Fruit fly (Drosophila melanogaster) whole organism, embryonic: ENCODE data around the gene CG12009.

Experiments
- BtbVII ChIP-seq: fragments of 200-800 bp; sonication (Bioruptor generic); optimal IDR thresholded peaks from 3 replicates; lab custom pipeline; 2017; ENCODE audit warnings: missing biosample characterization, mild to moderate bottlenecking, missing genetic modification characterization
- CG1024 ChIP-seq: fragments of 200-800 bp; sonication (Bioruptor generic); IDR thresholded peaks from 2 replicates; pipeline ENCODE4 v1.3.6; 2022; ENCODE audit warnings: missing biosample characterization, missing genetic modification characterization
- CG10274 ChIP-seq: fragments of 200-800 bp; sonication (Bioruptor generic); optimal IDR thresholded peaks from 3 replicates; lab custom pipeline; 2017; ENCODE audit warnings: missing biosample characterization, mild to moderate bottlenecking, missing genetic modification characterization
- CG11723 ChIP-seq: fragments of 200-800 bp; sonication (Bioruptor generic); optimal IDR thresholded peaks from 2 replicates; lab custom pipeline; 2017; ENCODE audit warnings: missing biosample characterization, mild to moderate bottlenecking, missing genetic modification characterization
- CG12659 ChIP-seq: fragments of 200-800 bp; sonication (Bioruptor generic); optimal IDR thresholded peaks from 3 replicates; lab custom pipeline; 2017; ENCODE audit warnings: mild to moderate bottlenecking, missing biosample characterization, missing genetic modification reagents, missing genetic modification characterization
- CG13424 ChIP-seq: fragments of 200-800 bp; sonication (Bioruptor generic); optimal IDR thresholded peaks from 2 replicates; lab custom pipeline; 2019; ENCODE audit warnings: missing biosample characterization, mild to moderate bottlenecking, missing genetic modification characterization, moderate library complexity
- CG14441 ChIP-seq: fragments of 200-800 bp; sonication (Bioruptor generic); IDR thresholded peaks from 2 replicates; pipeline ENCODE4 v1.3.6; 2022; ENCODE audit warnings: missing biosample characterization, missing genetic modification characterization
- CG15073 ChIP-seq: fragments of 200-800 bp; sonication (Bioruptor generic); optimal IDR thresholded peaks from 2 replicates; lab custom pipeline; 2016; ENCODE audit warnings: missing biosample characterization, missing genetic modification characterization
- CG1647 ChIP-seq: fragments of 200-800 bp; sonication (Bioruptor generic); optimal IDR thresholded peaks from 3 replicates; lab custom pipeline; 2016; ENCODE audit warnings: missing biosample characterization, missing genetic modification characterization
- CG18011 ChIP-seq: fragments of 200-800 bp; sonication (Bioruptor generic); optimal IDR thresholded peaks from 2 replicates; lab custom pipeline; 2017; ENCODE audit warnings: missing biosample characterization, missing genetic modification characterization, mild to moderate bottlenecking, moderate library complexity, missing genotype
- CG18262 ChIP-seq: fragments of 200-800 bp; optimal IDR thresholded peaks from 3 replicates; lab custom pipeline; 2019; ENCODE audit warnings: missing biosample characterization, mild to moderate bottlenecking, missing genetic modification characterization, moderate library complexity
- CG2199 ChIP-seq: fragments of 200-800 bp; sonication (Bioruptor generic); IDR thresholded peaks from 3 replicates; pipeline ENCODE4 v1.3.6; 2022; ENCODE audit warnings: missing biosample characterization, missing genetic modification characterization
- CG2889 ChIP-seq: fragments of 200-800 bp; sonication (Bioruptor generic); IDR thresholded peaks from 3 replicates; pipeline ENCODE4 v1.3.6; 2022; ENCODE audit warnings: missing biosample characterization, missing genetic modification characterization
- CG30431 ChIP-seq: fragments of 200-800 bp; sonication (Bioruptor generic); optimal IDR thresholded peaks from 2 replicates; lab custom pipeline; 2017; ENCODE audit warnings: missing biosample characterization, missing genetic modification characterization
- CG34376 ChIP-seq: fragments of 200-800 bp; sonication (Bioruptor generic); optimal IDR thresholded peaks from 2 replicates; lab custom pipeline; 2018; ENCODE audit warnings: missing biosample characterization, mild to moderate bottlenecking, missing genetic modification characterization
- CG4424 ChIP-seq: fragments of 200-800 bp; sonication (Bioruptor generic); optimal IDR thresholded peaks from 3 replicates; lab custom pipeline; 2016; ENCODE audit warnings: missing biosample characterization, missing genetic modification characterization
- CG7372 ChIP-seq: fragments of 200-800 bp; sonication (Bioruptor generic); IDR thresholded peaks from 2 replicates; pipeline ENCODE4 v1.3.6; 2022; ENCODE audit warnings: missing biosample characterization, missing genetic modification characterization
- CG8924 ChIP-seq: fragments of 200-800 bp; optimal IDR thresholded peaks from 3 replicates; lab custom pipeline; 2019; ENCODE audit warnings: missing biosample characterization, mild to moderate bottlenecking, missing genetic modification characterization, moderate library complexity
- CTCF ChIP-seq: fragments of 200-800 bp; sonication (Bioruptor generic); optimal IDR thresholded peaks from 2 replicates; lab custom pipeline; 2017; ENCODE audit warnings: missing biosample characterization, mild to moderate bottlenecking, missing genetic modification characterization, moderate library complexity
- CrebB ChIP-seq: fragments of 200-800 bp; sonication (Bioruptor generic); optimal IDR thresholded peaks from 3 replicates; lab custom pipeline; 2018; ENCODE audit warnings: missing biosample characterization, mild to moderate bottlenecking, missing genetic modification characterization
- Dip2 ChIP-seq: fragments of 200-800 bp; sonication (Bioruptor generic); IDR thresholded peaks from 2 replicates; pipeline ENCODE4 v1.3.6; 2022; ENCODE audit warnings: missing biosample characterization, missing genetic modification characterization
- Doc3 ChIP-seq: fragments of 200-800 bp; sonication (Bioruptor generic); IDR thresholded peaks from 3 replicates; pipeline ENCODE4 v1.3.6; 2022; ENCODE audit warnings: missing biosample characterization, missing genetic modification characterization; ENCODE audit not compliant: partially characterized antibody
- Eip74EF ChIP-seq, 2 experiments: fragments of 200-800 bp in 1 of 2; fragments of >200 bp in 1 of 2; sonication (Bioruptor generic) in 1 of 2; optimal IDR thresholded peaks; 2 replicates each; lab custom pipeline; 2017 to 2019; ENCODE audit warnings: missing biosample characterization in 2 of 2, missing genetic modification characterization in 2 of 2, mild to moderate bottlenecking in 1 of 2, moderate library complexity in 1 of 2
- HLH3B ChIP-seq: fragments of 200-800 bp; sonication (Bioruptor generic); IDR thresholded peaks from 2 replicates; pipeline ENCODE4 v1.3.6; 2022; ENCODE audit warnings: missing biosample characterization, missing genetic modification characterization
- Hey ChIP-seq: fragments of 200-800 bp; sonication (Bioruptor generic); optimal IDR thresholded peaks from 3 replicates; lab custom pipeline; 2018; ENCODE audit warnings: missing biosample characterization, mild to moderate bottlenecking, missing genetic modification characterization
- Jarid2 ChIP-seq: fragments of 200-800 bp; sonication (Bioruptor generic); optimal IDR thresholded peaks from 3 replicates; lab custom pipeline; 2017; ENCODE audit warnings: mild to moderate bottlenecking, missing biosample characterization, missing genetic modification reagents, missing genetic modification characterization
- Lim3 ChIP-seq: fragments of 200-800 bp; sonication (Bioruptor generic); IDR thresholded peaks from 2 replicates; pipeline ENCODE4 v1.3.6; 2022; ENCODE audit warnings: missing biosample characterization, missing genetic modification characterization
- Mrtf ChIP-seq: fragments of 200-800 bp; sonication (Bioruptor generic); IDR thresholded peaks from 3 replicates; pipeline ENCODE4 v1.3.6; 2022; ENCODE audit warnings: missing biosample characterization, missing genetic modification characterization
- NC2β ChIP-seq: fragments of 200-800 bp; sonication (Bioruptor generic); optimal IDR thresholded peaks from 2 replicates; lab custom pipeline; 2016; ENCODE audit warnings: missing biosample characterization, missing genetic modification characterization
- Ptx1 ChIP-seq: fragments of 200-800 bp; sonication (Bioruptor generic); IDR thresholded peaks from 2 replicates; pipeline ENCODE4 v1.3.6; 2022; ENCODE audit warnings: missing biosample characterization, missing genetic modification characterization
- Ssrp ChIP-seq: fragments of 200-800 bp; sonication (Bioruptor generic); optimal IDR thresholded peaks from 2 replicates; lab custom pipeline; 2018; ENCODE audit warnings: missing biosample characterization, mild to moderate bottlenecking, missing genetic modification characterization, moderate library complexity
- Xrp1 ChIP-seq: fragments of 200-800 bp; sonication (Bioruptor generic); IDR thresholded peaks from 2 replicates; pipeline ENCODE4 v1.3.6; 2022; ENCODE audit warnings: missing biosample characterization, missing genetic modification characterization
- abd-A ChIP-seq: fragments of 200-800 bp; sonication (Bioruptor generic); optimal IDR thresholded peaks from 3 replicates; lab custom pipeline; 2019; ENCODE audit warnings: missing biosample characterization, mild to moderate bottlenecking, missing genetic modification characterization, moderate library complexity
- ap ChIP-seq: fragments of 200-800 bp; sonication (Bioruptor generic); IDR thresholded peaks from 2 replicates; pipeline ENCODE4 v1.3.6; 2022; ENCODE audit warnings: missing biosample characterization, missing genetic modification characterization
- ato ChIP-seq: fragments of 200-800 bp; sonication (Bioruptor generic); IDR thresholded peaks from 2 replicates; pipeline ENCODE4 v1.3.6; 2022; ENCODE audit warnings: missing biosample characterization, missing genetic modification characterization; ENCODE audit not compliant: partially characterized antibody
- cad ChIP-seq: fragments of >200 bp; optimal IDR thresholded peaks from 2 replicates; lab custom pipeline; 2017; ENCODE audit warnings: missing biosample characterization, missing genetic modification characterization
- cato ChIP-seq: fragments of 200-800 bp; sonication (Bioruptor generic); optimal IDR thresholded peaks from 2 replicates; lab custom pipeline; 2016; ENCODE audit warnings: missing biosample characterization, missing genetic modification characterization, borderline replicate concordance
- cg ChIP-seq: fragments of 200-800 bp; sonication (Bioruptor generic); optimal IDR thresholded peaks from 3 replicates; lab custom pipeline; 2019; ENCODE audit warnings: missing biosample characterization, mild to moderate bottlenecking, missing genetic modification characterization, moderate library complexity
- crol ChIP-seq: fragments of 200-800 bp; sonication (Bioruptor generic); IDR thresholded peaks from 2 replicates; pipeline ENCODE4 v1.3.6; 2022; ENCODE audit warnings: missing biosample characterization, missing genetic modification characterization
- grau ChIP-seq: fragments of 200-800 bp; optimal IDR thresholded peaks from 3 replicates; lab custom pipeline; 2019; ENCODE audit warnings: missing biosample characterization, mild to moderate bottlenecking, missing genetic modification characterization, moderate library complexity
- gsb-n ChIP-seq: fragments of 200-800 bp; sonication (Bioruptor generic); optimal IDR thresholded peaks from 3 replicates; lab custom pipeline; 2018; ENCODE audit warnings: missing biosample characterization, mild to moderate bottlenecking, missing genetic modification characterization
- h ChIP-seq: fragments of >200 bp; optimal IDR thresholded peaks from 2 replicates; lab custom pipeline; 2017
- mirr ChIP-seq: fragments of 200-800 bp; sonication (Bioruptor generic); optimal IDR thresholded peaks from 3 replicates; lab custom pipeline; 2018; ENCODE audit warnings: missing biosample characterization, mild to moderate bottlenecking, missing genetic modification characterization
- phol ChIP-seq: fragments of 200-800 bp; sonication (Bioruptor generic); optimal IDR thresholded peaks from 3 replicates; lab custom pipeline; 2018; ENCODE audit warnings: missing biosample characterization, mild to moderate bottlenecking, missing genetic modification characterization, moderate library complexity
- ranshi ChIP-seq: fragments of 200-800 bp; sonication (Bioruptor generic); IDR thresholded peaks from 2 replicates; pipeline ENCODE4 v1.3.6; 2022; ENCODE audit warnings: missing biosample characterization, missing genetic modification characterization
- schlank ChIP-seq: fragments of 200-800 bp; sonication (Bioruptor generic); optimal IDR thresholded peaks from 2 replicates; lab custom pipeline; 2018; ENCODE audit warnings: missing biosample characterization, mild to moderate bottlenecking, missing genetic modification characterization
- sug ChIP-seq: fragments of 200-800 bp; optimal IDR thresholded peaks from 2 replicates; lab custom pipeline; 2019; ENCODE audit warnings: missing biosample characterization, mild to moderate bottlenecking, missing genetic modification characterization, moderate library complexity
- tll ChIP-seq, 2 experiments: fragments of 200-800 bp in 1 of 2; fragments of >200 bp in 1 of 2; sonication (Bioruptor generic) in 1 of 2; optimal IDR thresholded peaks; 2 replicates each; lab custom pipeline; 2017 to 2019; ENCODE audit warnings: missing biosample characterization in 2 of 2, missing genetic modification characterization in 2 of 2, mild to moderate bottlenecking in 1 of 2, moderate library complexity in 1 of 2
- trem ChIP-seq: fragments of 200-800 bp; optimal IDR thresholded peaks from 3 replicates; lab custom pipeline; 2019; ENCODE audit warnings: missing biosample characterization, mild to moderate bottlenecking, missing genetic modification characterization, moderate library complexity
- vvl ChIP-seq: fragments of 200-800 bp; sonication (Bioruptor generic); IDR thresholded peaks from 2 replicates; pipeline ENCODE4 v1.3.6; 2022; ENCODE audit warnings: missing biosample characterization, missing genetic modification characterization
- zf30C ChIP-seq: fragments of 200-800 bp; sonication (Bioruptor generic); optimal IDR thresholded peaks from 3 replicates; lab custom pipeline; 2018; ENCODE audit warnings: missing biosample characterization, mild to moderate bottlenecking, missing genetic modification characterization

The CG12009 gene

dm6 chr3L:3338882-3339590, 47.8 kb downstream of the CG12009 start (continued):
- TF ChIP-seq CG14441 (GFP tag; lab: Robert Waterston, UW) (no peak), CG10274 (GFP tag; lab: Kevin White, UChicago) (no peak), sug (tag; lab: Kevin White, UChicago) (no peak), grau (peak; percentile 2), cg (no peak), NC2β (no peak), CG2199 (GFP tag; lab: Robert Waterston, UW) (0 out of 3 replicates have a peak, but pooled peaks have one; percentile 41), ranshi (GFP tag; lab: Robert Waterston, UW) (no peak), CG1647 (GFP tag; lab: Kevin White, UChicago) (no peak), CG13424 (tag; lab: Kevin White, UChicago) (peak; percentile 10), CG7372 (GFP tag; lab: Robert Waterston, UW) (no peak), abd-A (tag; lab: Kevin White, UChicago) (no peak), CG18262 (tag; lab: Kevin White, UChicago) (peak; percentile 48), gsb-n (tag; lab: Kevin White, UChicago) (no peak), Ptx1 (GFP tag; lab: Robert Waterston, UW) (no peak), zf30C (GFP tag; lab: Kevin White, UChicago) (no peak), ap (GFP tag; lab: Robert Waterston, UW) (no peak), CG30431 (GFP tag; lab: Kevin White, UChicago) (no peak), crol (no peak), cad (GFP tag; lab: Kevin White, UChicago) (peak; percentile 48), cato (GFP tag; lab: Kevin White, UChicago) (no peak), h (lab: Kevin White, UChicago) (no peak), Lim3 (GFP tag; lab: Robert Waterston, UW) (no peak), CG12659 (GFP tag; lab: Kevin White, UChicago) (no peak), mirr (no peak), tll (GFP tag; optimal IDR thresholded peaks at IDR 0.05; lab: Kevin White, UChicago) (no peak), Dip2 (GFP tag; lab: Robert Waterston, UW) (no peak), trem (no peak), BtbVII (GFP tag; lab: Kevin White, UChicago) (no peak), CG4424 (GFP tag; lab: Kevin White, UChicago) (peak; percentile 7), CG18011 (GFP tag; lab: Kevin White, UChicago) (no peak), Jarid2 (no peak), HLH3B (GFP tag; lab: Robert Waterston, UW) (no peak), phol (tag; lab: Kevin White, UChicago) (peak; percentile 33), schlank (tag; lab: Kevin White, UChicago) (no peak), ato (GFP tag; lab: Robert Waterston, UW) (no peak), CTCF (GFP tag; lab: Kevin White, UChicago) (no peak), CG8924 (tag; lab: Kevin White, UChicago) (no peak), Hey (tag; lab: Kevin White, UChicago) (no peak), CG15073 (GFP tag; lab: Kevin White, UChicago) (no peak), Mrtf (GFP tag; lab: Robert Waterston, UW) (no peak), CG11723 (GFP tag; lab: Kevin White, UChicago) (no peak), Eip74EF (GFP tag; optimal IDR thresholded peaks at IDR 0.05; lab: Kevin White, UChicago) (no peak), CG1024 (no peak), CrebB (no peak), Doc3 (GFP tag; lab: Robert Waterston, UW) (no peak), Xrp1 (GFP tag; lab: Robert Waterston, UW) (no peak), vvl (GFP tag; lab: Robert Waterston, UW) (no peak), CG34376 (GFP tag; lab: Kevin White, UChicago) (no peak), CG2889 (GFP tag; lab: Robert Waterston, UW) (no peak), Ssrp (peak; percentile 39)
